Worm (Caenorhabditis elegans): Measurements from ENCODE around the gene wago-5.
A peak's percentile ranks its signal among the peaks of the same experiment; 100 is the strongest.

The wago-5 gene

ce11 chrII:5841866-5842265 lies 26.6 kb upstream of the wago-5 start, which contains the start of gene nep-25:
Gene nep-25, plus strand, starts transcription at chrII:5842240.
- TF ChIP-seq ztf-29 (GFP tag; IDR thresholded peaks at IDR 0.05) = no peak
- TF ChIP-seq med-1 (GFP tag; optimal IDR thresholded peaks at IDR 0.05; ENCODE audit: insufficient read depth) = no peak
- TF ChIP-seq flt-1 (GFP tag; IDR thresholded peaks at IDR 0.05) = no peak
- TF ChIP-seq T22C8.4 (GFP tag; IDR thresholded peaks at IDR 0.05) = no peak
- no peak for TF ChIP-seq ref-1 (GFP tag; conservative IDR thresholded peaks at IDR 0.05)
- no peak for TF ChIP-seq ztf-23 (GFP tag; IDR thresholded peaks at IDR 0.05)
- TF ChIP-seq tab-1 (GFP tag; IDR thresholded peaks at IDR 0.05) = no peak
- no peak for TF ChIP-seq klf-2 (GFP tag; conservative IDR thresholded peaks at IDR 0.05)
- TF ChIP-seq cog-1 (tag; optimal IDR thresholded peaks at IDR 0.05) = no peak

- TF ChIP-seq ztf-23 (GFP tag; IDR thresholded peaks at IDR 0.05) = no peak
- no peak for TF ChIP-seq klf-2 (GFP tag; conservative IDR thresholded peaks at IDR 0.05)
- TF ChIP-seq cog-1 (tag; optimal IDR thresholded peaks at IDR 0.05) = no peak
- no peak for TF ChIP-seq med-1 (GFP tag; optimal IDR thresholded peaks at IDR 0.05; ENCODE audit: insufficient read depth)
- TF ChIP-seq flt-1 (GFP tag; IDR thresholded peaks at IDR 0.05) = no peak
- TF ChIP-seq T22C8.4 (GFP tag; IDR thresholded peaks at IDR 0.05) = no peak
Observed at ce11 chrII:5841053-5841547, 25.8 kb upstream of the wago-5 start, which contains the start of gene lec-5. Gene lec-5, minus strand, starts transcription at chrII:5841103.

ce11 chrII:5839227-5839626 lies 23.9 kb upstream of the wago-5 start, which contains the start of gene ZK1248.19:
Gene ZK1248.19, minus strand, starts transcription at chrII:5839414.
- TF ChIP-seq tab-1 (GFP tag; IDR thresholded peaks at IDR 0.05) (no peak), flt-1 (GFP tag; IDR thresholded peaks at IDR 0.05) (no peak), cog-1 (tag; optimal IDR thresholded peaks at IDR 0.05) (no peak), klf-2 (GFP tag; conservative IDR thresholded peaks at IDR 0.05) (no peak), T22C8.4 (GFP tag; IDR thresholded peaks at IDR 0.05) (no peak), ref-1 (GFP tag; conservative IDR thresholded peaks at IDR 0.05) (no peak), med-1 (GFP tag; optimal IDR thresholded peaks at IDR 0.05; ENCODE audit: insufficient read depth) (no peak), ztf-29 (GFP tag; IDR thresholded peaks at IDR 0.05) (no peak), ztf-23 (GFP tag; IDR thresholded peaks at IDR 0.05) (no peak)

ce11 chrII:5838453-5838852 lies 23.2 kb upstream of the wago-5 start, which contains the start of gene ZK1248.15:
Gene ZK1248.15, minus strand, starts transcription at chrII:5838553.
- TF ChIP-seq klf-2 (GFP tag; conservative IDR thresholded peaks at IDR 0.05) = no peak
- no peak for TF ChIP-seq tab-1 (GFP tag; IDR thresholded peaks at IDR 0.05)
- no peak for TF ChIP-seq cog-1 (tag; optimal IDR thresholded peaks at IDR 0.05)
- no peak for TF ChIP-seq ref-1 (GFP tag; conservative IDR thresholded peaks at IDR 0.05)
- TF ChIP-seq ztf-29 (GFP tag; IDR thresholded peaks at IDR 0.05) = no peak
- no peak for TF ChIP-seq med-1 (GFP tag; optimal IDR thresholded peaks at IDR 0.05; ENCODE audit: insufficient read depth)
- TF ChIP-seq ztf-23 (GFP tag; IDR thresholded peaks at IDR 0.05) = no peak
- no peak for TF ChIP-seq T22C8.4 (GFP tag; IDR thresholded peaks at IDR 0.05)
- TF ChIP-seq flt-1 (GFP tag; IDR thresholded peaks at IDR 0.05) = no peak

- TF ChIP-seq flt-1 (GFP tag; IDR thresholded peaks at IDR 0.05) = no peak
- TF ChIP-seq cog-1 (tag; optimal IDR thresholded peaks at IDR 0.05) = peak; percentile 83
- 0 out of 2 replicates have a peak, but pooled peaks have one; percentile 14 for TF ChIP-seq klf-2 (GFP tag; conservative IDR thresholded peaks at IDR 0.05)
- TF ChIP-seq ztf-23 (GFP tag; IDR thresholded peaks at IDR 0.05) = peak; percentile 79; the same call in 1 of the 2 replicates
- TF ChIP-seq T22C8.4 (GFP tag; IDR thresholded peaks at IDR 0.05) = no peak
- TF ChIP-seq med-1 (GFP tag; optimal IDR thresholded peaks at IDR 0.05; ENCODE audit: insufficient read depth) = no peak
- no peak for TF ChIP-seq ztf-29 (GFP tag; IDR thresholded peaks at IDR 0.05)
- no peak for TF ChIP-seq ref-1 (GFP tag; conservative IDR thresholded peaks at IDR 0.05)
- no peak for TF ChIP-seq tab-1 (GFP tag; IDR thresholded peaks at IDR 0.05)
Observed at ce11 chrII:5836153-5836719, 21.0 kb upstream of the wago-5 start, which contains the start of gene fzo-1. Gene fzo-1, minus strand, starts transcription at chrII:5836203.

- TF ChIP-seq T22C8.4 (GFP tag; IDR thresholded peaks at IDR 0.05) = no peak
- no peak for TF ChIP-seq cog-1 (tag; optimal IDR thresholded peaks at IDR 0.05)
- TF ChIP-seq klf-2 (GFP tag; conservative IDR thresholded peaks at IDR 0.05) = no peak
- TF ChIP-seq flt-1 (GFP tag; IDR thresholded peaks at IDR 0.05) = no peak
- no peak for TF ChIP-seq ref-1 (GFP tag; conservative IDR thresholded peaks at IDR 0.05)
- no peak for TF ChIP-seq med-1 (GFP tag; optimal IDR thresholded peaks at IDR 0.05; ENCODE audit: insufficient read depth)
- TF ChIP-seq ztf-23 (GFP tag; IDR thresholded peaks at IDR 0.05) = no peak
- no peak for TF ChIP-seq ztf-29 (GFP tag; IDR thresholded peaks at IDR 0.05)
- no peak for TF ChIP-seq tab-1 (GFP tag; IDR thresholded peaks at IDR 0.05)
Observed at ce11 chrII:5835146-5835545, 19.9 kb upstream of the wago-5 start.

ce11 chrII:5833136-5833535 lies 17.9 kb upstream of the wago-5 start, which contains the start of gene gtap-1:
Gene gtap-1, minus strand, starts transcription at chrII:5833236.
- no peak for TF ChIP-seq klf-2 (GFP tag; conservative IDR thresholded peaks at IDR 0.05)
- no peak for TF ChIP-seq ztf-29 (GFP tag; IDR thresholded peaks at IDR 0.05)
- no peak for TF ChIP-seq flt-1 (GFP tag; IDR thresholded peaks at IDR 0.05)
- TF ChIP-seq med-1 (GFP tag; optimal IDR thresholded peaks at IDR 0.05; ENCODE audit: insufficient read depth) = no peak
- TF ChIP-seq ref-1 (GFP tag; conservative IDR thresholded peaks at IDR 0.05) = no peak
- TF ChIP-seq ztf-23 (GFP tag; IDR thresholded peaks at IDR 0.05) = no peak
- no peak for TF ChIP-seq cog-1 (tag; optimal IDR thresholded peaks at IDR 0.05)
- no peak for TF ChIP-seq tab-1 (GFP tag; IDR thresholded peaks at IDR 0.05)
- TF ChIP-seq T22C8.4 (GFP tag; IDR thresholded peaks at IDR 0.05) = no peak

- no peak for TF ChIP-seq ztf-23 (GFP tag; IDR thresholded peaks at IDR 0.05)
- no peak for TF ChIP-seq tab-1 (GFP tag; IDR thresholded peaks at IDR 0.05)
Observed at ce11 chrII:5831373-5831772, 16.1 kb upstream of the wago-5 start.

ce11 chrII:5829940-5830424 lies 14.7 kb upstream of the wago-5 start, which contains the start of gene col-74:
Gene col-74, plus strand, starts transcription at chrII:5830374.
- TF ChIP-seq cog-1 (tag; optimal IDR thresholded peaks at IDR 0.05) = no peak
- TF ChIP-seq med-1 (GFP tag; optimal IDR thresholded peaks at IDR 0.05; ENCODE audit: insufficient read depth) = no peak
- TF ChIP-seq flt-1 (GFP tag; IDR thresholded peaks at IDR 0.05) = no peak
- TF ChIP-seq ref-1 (GFP tag; conservative IDR thresholded peaks at IDR 0.05) = no peak
